Fruit fly (Drosophila melanogaster) whole organism, pupa: ENCODE measurements around the gene CG33796.

Source experiments
- CG10348 ChIP-seq: fragments of 200-800 bp; sonication (Bioruptor generic); IDR thresholded peaks from 2 replicates; pipeline ENCODE4 v1.3.6; 2022; ENCODE audit warnings: missing biosample characterization, missing genetic modification characterization
- CG12605 ChIP-seq: fragments of 200-800 bp; sonication (Bioruptor generic); IDR thresholded peaks from 2 replicates; pipeline ENCODE4 v1.3.6; 2022; ENCODE audit warnings: missing biosample characterization, missing genetic modification characterization
- CG13204 ChIP-seq: fragments of 200-800 bp; sonication (Bioruptor generic); optimal IDR thresholded peaks from 2 replicates; lab custom pipeline; 2018; ENCODE audit warnings: missing biosample characterization, mild to moderate bottlenecking, missing genetic modification characterization, moderate library complexity
- CG14655 ChIP-seq: fragments of 200-800 bp; sonication (Bioruptor generic); optimal IDR thresholded peaks from 3 replicates; lab custom pipeline; 2017; ENCODE audit warnings: mild to moderate bottlenecking, missing biosample characterization, missing genetic modification reagents, missing genetic modification characterization
- CG15710 ChIP-seq: fragments of 200-800 bp; sonication (Bioruptor generic); optimal IDR thresholded peaks from 2 replicates; lab custom pipeline; 2018; ENCODE audit warnings: missing biosample characterization, mild to moderate bottlenecking, missing genetic modification characterization, moderate library complexity
- CG9948 ChIP-seq: fragments of 200-800 bp; sonication (Bioruptor generic); optimal IDR thresholded peaks from 2 replicates; lab custom pipeline; 2018; ENCODE audit warnings: missing biosample characterization, mild to moderate bottlenecking, missing genetic modification characterization, moderate library complexity
- D1 ChIP-seq: fragments of 200-800 bp; sonication (Bioruptor generic); optimal IDR thresholded peaks from 2 replicates; lab custom pipeline; 2018; ENCODE audit warnings: missing biosample characterization, mild to moderate bottlenecking, missing genetic modification characterization, moderate library complexity
- EcR ChIP-seq: fragments of 200-800 bp; sonication (Bioruptor generic); optimal IDR thresholded peaks from 3 replicates; lab custom pipeline; 2019; ENCODE audit warnings: missing biosample characterization, missing genetic modification characterization, mild to moderate bottlenecking, moderate library complexity, missing genetic modification reagents
- Ets98B ChIP-seq: fragments of 200-800 bp; sonication (Bioruptor generic); IDR thresholded peaks from 2 replicates; pipeline ENCODE4 v1.3.6; 2022; ENCODE audit warnings: missing biosample characterization, missing genetic modification characterization
- Pif1A ChIP-seq: fragments of 200-800 bp; sonication (Bioruptor generic); optimal IDR thresholded peaks from 3 replicates; lab custom pipeline; 2016; ENCODE audit warnings: missing biosample characterization, missing genetic modification characterization
- Pif1B ChIP-seq: fragments of 200-800 bp; sonication (Bioruptor generic); optimal IDR thresholded peaks from 3 replicates; lab custom pipeline; 2016; ENCODE audit warnings: missing biosample characterization, missing genetic modification characterization
- fd96Ca ChIP-seq: fragments of 200-800 bp; sonication (Bioruptor generic); IDR thresholded peaks from 3 replicates; pipeline ENCODE4 v1.3.6; 2022; ENCODE audit warnings: missing biosample characterization, missing genetic modification characterization
- gl ChIP-seq: fragments of 200-800 bp; sonication (Bioruptor generic); optimal IDR thresholded peaks from 2 replicates; lab custom pipeline; 2018; ENCODE audit warnings: missing biosample characterization, mild to moderate bottlenecking, missing genetic modification characterization
- rn ChIP-seq: fragments of 200-800 bp; sonication (Bioruptor generic); IDR thresholded peaks from 2 replicates; pipeline ENCODE4 v1.3.6; 2022; ENCODE audit warnings: missing biosample characterization, missing genetic modification characterization

dm6 chr3L:16215411-16215810 is 45.5 kb upstream of the CG33796 start:
- no peak for TF ChIP-seq Ets98B (GFP tag; lab: Robert Waterston, UW)
- no peak for TF ChIP-seq fd96Ca (GFP tag; lab: Robert Waterston, UW)
- no peak for TF ChIP-seq gl (tag; lab: Kevin White, UChicago)
- TF ChIP-seq CG13204 (GFP tag; lab: Kevin White, UChicago): no peak
- no peak for TF ChIP-seq CG10348 (GFP tag; lab: Robert Waterston, UW)
- TF ChIP-seq D1: no peak
- no peak for TF ChIP-seq CG15710
- TF ChIP-seq rn (GFP tag; lab: Robert Waterston, UW): no peak
- TF ChIP-seq EcR (GFP tag; lab: Kevin White, UChicago): no peak
- no peak for TF ChIP-seq Pif1A (GFP tag; lab: Kevin White, UChicago)
- TF ChIP-seq CG14655 (GFP tag; lab: Kevin White, UChicago): no peak
- TF ChIP-seq CG9948 (tag; lab: Kevin White, UChicago): no peak
- no peak for TF ChIP-seq Pif1B
- TF ChIP-seq CG12605 (GFP tag; lab: Robert Waterston, UW): no peak
